Worm (Caenorhabditis elegans): ENCODE measurements around the gene F28B4.1.

The F28B4.1 gene

DNA sequence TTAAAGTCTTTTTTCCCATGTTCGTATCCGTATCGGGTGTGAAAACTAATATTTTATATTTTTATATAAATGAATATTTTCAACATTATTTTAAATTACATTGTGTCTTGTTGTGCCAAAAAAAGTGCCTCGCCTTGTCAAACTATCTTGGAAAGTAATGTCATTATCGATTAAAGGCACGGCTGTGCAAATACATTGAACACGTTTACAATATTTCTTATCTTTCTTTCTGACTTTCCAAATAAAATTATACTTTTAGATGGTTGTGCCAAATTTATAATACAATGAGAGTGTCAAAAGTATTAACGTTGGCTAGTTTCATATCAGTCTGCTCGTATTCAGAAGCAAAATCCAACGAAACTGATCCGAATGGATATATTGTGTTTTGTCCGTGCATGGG is 39.3 kb upstream of the F28B4.1 start, which contains the start of gene pfut-1:
pfut-1 (plus strand) TSS at position 258 of the 400 bp plus-strand sequence.
- peak in 1 of 2 experiments; percentile 23 for TF ChIP-seq let-607 (tag; optimal IDR thresholded peaks at IDR 0.05)
- TF ChIP-seq attf-3 (GFP tag; conservative IDR thresholded peaks at IDR 0.05) = no peak
- peak; percentile 24 for TF ChIP-seq nhr-80 (tag; optimal IDR thresholded peaks at IDR 0.05)

DNA sequence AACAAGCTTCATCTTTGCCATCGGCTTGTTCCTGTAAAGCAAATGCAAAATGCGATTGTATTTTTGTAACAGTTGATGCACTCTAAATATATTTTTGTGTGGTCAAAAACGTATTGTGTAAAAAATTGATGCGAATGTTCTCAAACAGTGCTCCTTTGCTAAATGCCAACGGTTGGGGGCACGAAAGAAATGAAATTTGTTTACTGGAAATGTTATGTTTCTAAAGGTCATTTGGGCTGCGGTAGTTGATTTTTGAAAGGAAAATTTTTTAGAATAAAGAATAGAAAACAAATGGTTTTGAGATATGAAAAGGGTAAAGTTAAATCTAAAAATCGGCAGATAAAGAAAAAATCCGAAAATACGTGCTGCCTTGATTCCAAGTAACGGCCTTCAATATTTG is 34.4 kb upstream of the F28B4.1 start, which contains the start of gene C15C7.6:
C15C7.6 (minus strand) TSS at position 101 of the 400 bp plus-strand sequence.
- TF ChIP-seq xnd-1 (tag; optimal IDR thresholded peaks at IDR 0.05) (no peak), hrde-1 (tag; optimal IDR thresholded peaks at IDR 0.05; ENCODE audit: borderline replicate concordance) (no peak), ceh-27 (GFP tag; optimal IDR thresholded peaks at IDR 0.05) (no peak), F57C9.4 (tag; optimal IDR thresholded peaks at IDR 0.05) (no peak), mxl-1 (tag; optimal IDR thresholded peaks at IDR 0.05) (no peak)

DNA sequence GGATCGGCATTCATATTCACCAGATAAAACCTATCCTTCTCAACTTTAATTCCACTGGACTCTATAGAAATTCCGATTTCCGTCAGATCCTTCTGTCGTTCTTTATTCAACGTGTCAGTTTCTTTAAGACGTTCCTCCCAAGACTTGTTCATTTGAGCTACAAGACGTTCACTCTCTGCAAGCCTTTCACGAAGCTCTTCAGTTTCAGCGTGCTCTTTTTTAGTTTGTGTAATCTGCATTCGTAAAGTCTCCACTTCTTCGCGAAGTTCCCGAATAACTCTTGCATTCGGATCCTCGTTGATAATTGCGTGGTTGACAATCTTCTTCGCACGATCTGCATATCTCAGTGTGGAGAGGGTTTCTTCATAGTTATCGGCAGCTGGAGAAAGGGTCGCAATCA is 28.1 kb upstream of the F28B4.1 start:
- TF ChIP-seq lin-35 (GFP tag; optimal IDR thresholded peaks at IDR 0.05) (no peak), lag-1 (GFP tag; IDR thresholded peaks at IDR 0.05) (no peak), Y56A3A.18 (GFP tag; IDR thresholded peaks at IDR 0.05) (no peak), Y53F4B.3 (GFP tag; IDR thresholded peaks at IDR 0.05) (no peak), ceh-100 (GFP tag; IDR thresholded peaks at IDR 0.05) (no peak), Y53G8AR.9 (GFP tag; conservative IDR thresholded peaks at IDR 0.05) (no peak), ceh-79 (tag; optimal IDR thresholded peaks at IDR 0.05) (no peak), lin-54 (GFP tag; optimal IDR thresholded peaks at IDR 0.05) (no peak), lin-40 (tag; optimal IDR thresholded peaks at IDR 0.05) (no peak)

DNA sequence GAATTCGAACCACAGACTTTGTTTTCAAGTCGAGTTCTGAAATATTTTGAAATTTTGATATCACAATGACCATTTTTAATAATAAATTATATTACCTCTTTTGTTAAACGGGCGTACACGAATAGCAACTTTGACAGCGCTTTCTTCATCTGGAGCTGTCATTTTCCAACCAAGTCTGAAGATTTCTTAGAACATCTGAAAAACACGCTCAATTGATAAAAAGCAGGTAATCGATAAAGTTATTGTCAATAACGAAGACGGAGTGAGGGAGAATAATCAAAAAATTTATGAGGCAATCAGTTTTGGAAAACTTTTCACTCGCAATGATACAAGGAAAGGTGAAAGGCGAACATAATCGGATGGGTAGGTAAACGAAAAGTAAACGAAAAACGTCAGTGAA is 26.4 kb upstream of the F28B4.1 start, which contains the start of gene klp-4:
klp-4 (minus strand) TSS at position 201 of the 400 bp plus-strand sequence.
- TF ChIP-seq nhr-80 (tag; optimal IDR thresholded peaks at IDR 0.05) = no peak
- no peak for TF ChIP-seq ceh-58 (GFP tag; IDR thresholded peaks at IDR 0.05)
- TF ChIP-seq aptf-3 (GFP tag; IDR thresholded peaks at IDR 0.05) = no peak
- TF ChIP-seq bed-2 (GFP tag; IDR thresholded peaks at IDR 0.05) = no peak
- no peak for TF ChIP-seq nhr-90 (tag; optimal IDR thresholded peaks at IDR 0.05)
- no peak for TF ChIP-seq ets-4 (GFP tag; optimal IDR thresholded peaks at IDR 0.05)
- no peak for TF ChIP-seq snpc-1.1 (tag; optimal IDR thresholded peaks at IDR 0.05; ENCODE audit: insufficient read depth)
- TF ChIP-seq F49E8.2 (tag; optimal IDR thresholded peaks at IDR 0.05; ENCODE audit: insufficient read depth) = no peak
- TF ChIP-seq hmg-20 (GFP tag; IDR thresholded peaks at IDR 0.05) = no peak
- no peak for TF ChIP-seq let-526 (GFP tag; IDR thresholded peaks at IDR 0.05)
- TF ChIP-seq tbp1 (GFP tag; optimal IDR thresholded peaks at IDR 0.05) = no peak
- no peak for TF ChIP-seq lsy-27 (tag; optimal IDR thresholded peaks at IDR 0.05; ENCODE audit: borderline replicate concordance, insufficient read depth)
- TF ChIP-seq unc-130 (GFP tag; optimal IDR thresholded peaks at IDR 0.05) = no peak
- no peak for TF ChIP-seq ccch-3 (GFP tag; optimal IDR thresholded peaks at IDR 0.05)
- no peak for TF ChIP-seq tlf-1 (GFP tag; optimal IDR thresholded peaks at IDR 0.05)
- TF ChIP-seq F33H1.4 (GFP tag; IDR thresholded peaks at IDR 0.05) = no peak
- no peak for TF ChIP-seq dox-1 (GFP tag; IDR thresholded peaks at IDR 0.05)
- no peak for TF ChIP-seq nfya-1 (tag; optimal IDR thresholded peaks at IDR 0.05; ENCODE audit: borderline replicate concordance, insufficient read depth)
- no peak for TF ChIP-seq tbx-9 (tag; optimal IDR thresholded peaks at IDR 0.05; ENCODE audit: borderline replicate concordance)
- no peak for TF ChIP-seq T07F8.4 (tag; optimal IDR thresholded peaks at IDR 0.05)

Data from whole organism, young adult.